Fruit fly (Drosophila melanogaster) whole organism, adult: ENCODE results near the gene Alg2.

ENCODE experiments used
- CG11617 ChIP-seq: fragments of 200-800 bp; sonication (Bioruptor generic); optimal IDR thresholded peaks from 2 replicates; lab custom pipeline; 2017; ENCODE audit warnings: mild to moderate bottlenecking, missing biosample characterization, missing genetic modification reagents, missing genetic modification characterization
- CG12768 ChIP-seq: fragments of 200-800 bp; sonication (Bioruptor generic); optimal IDR thresholded peaks from 2 replicates; lab custom pipeline; 2017; ENCODE audit warnings: missing biosample characterization, missing genetic modification characterization, mild to moderate bottlenecking, moderate library complexity, missing genetic modification reagents
- CG14711 ChIP-seq: fragments of 200-800 bp; sonication (Bioruptor generic); optimal IDR thresholded peaks from 2 replicates; lab custom pipeline; 2018; ENCODE audit warnings: missing biosample characterization, mild to moderate bottlenecking, missing genetic modification characterization, moderate library complexity
- CG1620 ChIP-seq: fragments of 200-800 bp; sonication (Bioruptor generic); optimal IDR thresholded peaks from 2 replicates; lab custom pipeline; 2016; ENCODE audit warnings: missing biosample characterization, missing genetic modification characterization
- CG33017 ChIP-seq: fragments of 200-800 bp; sonication (Bioruptor generic); optimal IDR thresholded peaks from 2 replicates; lab custom pipeline; 2018; ENCODE audit warnings: missing biosample characterization, mild to moderate bottlenecking, missing genetic modification characterization, moderate library complexity
- CG5204 ChIP-seq: fragments of 200-800 bp; sonication (Bioruptor generic); optimal IDR thresholded peaks from 2 replicates; lab custom pipeline; 2016; ENCODE audit warnings: missing biosample characterization, missing genetic modification characterization
- CG7045 ChIP-seq: fragments of 200-800 bp; sonication (Bioruptor generic); optimal IDR thresholded peaks from 2 replicates; lab custom pipeline; 2017; ENCODE audit warnings: missing biosample characterization, mild to moderate bottlenecking, missing genetic modification characterization
- CG7101 ChIP-seq: fragments of 200-800 bp; sonication (Bioruptor generic); optimal IDR thresholded peaks from 2 replicates; lab custom pipeline; 2018; ENCODE audit warnings: missing biosample characterization, mild to moderate bottlenecking, missing genetic modification characterization, moderate library complexity
- Clk ChIP-seq: fragments of 200-800 bp; sonication (Bioruptor generic); optimal IDR thresholded peaks from 2 replicates; lab custom pipeline; 2017; ENCODE audit warnings: missing biosample characterization, missing genetic modification characterization
- Crg-1 ChIP-seq: fragments of 200-800 bp; sonication (Bioruptor generic); optimal IDR thresholded peaks from 2 replicates; lab custom pipeline; 2016; ENCODE audit warnings: missing biosample characterization, missing genetic modification characterization
- Hr96 ChIP-seq: fragments of 200-800 bp; sonication (Bioruptor generic); optimal IDR thresholded peaks from 2 replicates; lab custom pipeline; 2016; ENCODE audit warnings: missing biosample characterization, missing genetic modification characterization
- Mnt ChIP-seq: fragments of 200-800 bp; sonication (Bioruptor generic); optimal IDR thresholded peaks from 2 replicates; lab custom pipeline; 2016; ENCODE audit warnings: missing biosample characterization, mild to moderate bottlenecking, missing genetic modification characterization
- bab1 ChIP-seq: fragments of 200-800 bp; sonication (Bioruptor generic); optimal IDR thresholded peaks from 3 replicates; lab custom pipeline; 2019; ENCODE audit warnings: missing biosample characterization, mild to moderate bottlenecking, missing genetic modification characterization, moderate library complexity
- cic ChIP-seq: fragments of 200-800 bp; sonication (Bioruptor generic); optimal IDR thresholded peaks from 2 replicates; lab custom pipeline; 2017; ENCODE audit warnings: missing biosample characterization, mild to moderate bottlenecking, missing genetic modification characterization, moderate library complexity
- cnc ChIP-seq, 2 experiments: fragments of >200 bp; optimal IDR thresholded peaks; 2 replicates each; lab custom pipeline; 2017
- kay ChIP-seq: fragments of 200-800 bp; sonication (Bioruptor generic); peaks from one replicate; lab custom pipeline; 2016; ENCODE audit warnings: missing biosample characterization, missing genetic modification characterization, borderline replicate concordance
- ovo ChIP-seq: fragments of 200-800 bp; sonication (Bioruptor generic); optimal IDR thresholded peaks from 2 replicates; lab custom pipeline; 2016; ENCODE audit warnings: missing biosample characterization, missing genetic modification characterization
- pad ChIP-seq: fragments of 200-800 bp; sonication (Bioruptor generic); optimal IDR thresholded peaks from 3 replicates; lab custom pipeline; 2017; ENCODE audit warnings: missing biosample characterization, missing genetic modification characterization, mild to moderate bottlenecking, moderate library complexity, missing genetic modification reagents
- tj ChIP-seq: fragments of 200-800 bp; sonication (Bioruptor generic); optimal IDR thresholded peaks from 3 replicates; lab custom pipeline; 2017; ENCODE audit warnings: missing biosample characterization, mild to moderate bottlenecking, missing genetic modification characterization, moderate library complexity
- toe ChIP-seq: fragments of 200-800 bp; sonication (Bioruptor generic); optimal IDR thresholded peaks from 2 replicates; lab custom pipeline; 2016; ENCODE audit warnings: missing biosample characterization, missing genetic modification characterization

Alg2 gene

DNA sequence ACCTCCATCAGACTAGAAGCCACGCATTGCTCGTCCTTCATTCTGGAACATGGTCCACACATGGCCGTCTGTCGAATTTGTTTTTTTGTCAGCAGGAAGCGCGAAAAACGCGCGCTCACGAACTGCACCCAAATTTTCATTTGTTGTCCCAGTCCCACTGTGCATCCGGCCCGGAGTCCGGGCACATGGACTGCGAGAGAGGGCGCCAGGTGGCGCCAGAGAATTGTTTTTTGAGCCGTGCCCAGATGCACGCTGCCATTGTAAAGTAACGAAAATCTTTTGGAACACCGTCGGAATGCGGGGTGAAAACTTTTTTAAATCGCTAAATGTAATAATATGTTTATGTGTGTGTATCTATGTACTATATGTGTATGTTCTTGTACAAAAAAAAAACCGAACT, 14.0 kb downstream of the Alg2 start:
- TF ChIP-seq CG7101 (tag; lab: Kevin White, UChicago) (no peak), toe (GFP tag; lab: Kevin White, UChicago) (no peak), CG5204 (GFP tag; lab: Kevin White, UChicago) (no peak), Mnt (no peak), pad (no peak), CG14711 (no peak), cnc (optimal IDR thresholded peaks at IDR 0.05; lab: Kevin White, UChicago) (no peak), CG11617 (GFP tag; lab: Kevin White, UChicago) (no peak), CG33017 (tag; lab: Kevin White, UChicago) (no peak), CG7045 (no peak)

DNA sequence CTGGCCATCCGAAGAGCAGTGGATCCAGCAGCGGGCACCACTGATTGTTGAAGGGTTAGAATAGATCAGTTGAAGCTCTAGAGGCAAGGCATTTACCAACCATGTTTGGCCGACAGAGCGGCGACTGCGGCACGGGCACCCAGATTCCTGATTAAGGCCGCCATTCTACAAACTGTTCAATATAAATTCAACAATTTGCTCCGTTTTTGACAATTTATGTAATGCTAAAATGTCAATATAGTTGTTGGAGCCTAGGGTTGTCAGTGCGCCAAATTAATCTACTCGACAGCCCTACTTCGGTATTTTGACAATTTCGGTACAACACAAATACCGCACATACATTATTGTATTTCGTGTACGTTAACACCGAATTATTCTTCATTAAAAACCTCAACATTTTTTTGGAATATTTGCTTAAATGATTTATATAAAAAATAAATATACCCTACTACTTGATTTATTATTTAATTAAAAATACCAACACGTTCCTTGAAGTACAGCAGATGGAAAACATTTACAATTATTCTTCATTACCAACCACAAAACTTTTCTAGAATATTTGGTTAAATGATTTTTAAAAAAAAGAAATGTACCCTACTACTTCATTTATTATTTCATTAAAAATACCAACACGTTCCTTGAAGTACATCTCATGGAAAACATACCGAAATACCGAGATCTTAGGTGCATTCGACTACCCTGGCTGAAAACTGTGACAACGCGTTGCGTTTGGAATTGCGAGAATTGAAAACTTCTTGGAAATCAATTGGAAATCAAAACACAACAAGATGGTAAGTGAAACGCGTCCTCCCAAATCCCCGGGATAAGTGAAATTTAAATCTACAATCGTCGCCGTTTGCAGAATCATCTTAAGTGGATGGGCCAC, 15.9 kb downstream of the Alg2 start, which contains the start of the genes ND-30 and CG15812:
Gene ND-30 (minus strand): TSS at position 270 of the 886 bp plus-strand sequence.
Gene CG15812 (plus strand): TSS at position 683 of the 886 bp plus-strand sequence.
- TF ChIP-seq CG11617 (GFP tag; lab: Kevin White, UChicago) = peak; percentile 53
- no peak for TF ChIP-seq Mnt
- TF ChIP-seq tj (GFP tag; lab: Kevin White, UChicago) = peak; percentile 15
- peak; percentile 31 for TF ChIP-seq Crg-1 (GFP tag; lab: Kevin White, UChicago)
- TF ChIP-seq cic (GFP tag; lab: Kevin White, UChicago) = no peak
- peak; percentile 29 for TF ChIP-seq CG1620 (GFP tag; lab: Kevin White, UChicago)
- no peak for TF ChIP-seq pad
- TF ChIP-seq CG14711 = peak; percentile 94
- TF ChIP-seq Hr96 (GFP tag; lab: Kevin White, UChicago) = no peak
- TF ChIP-seq cnc (optimal IDR thresholded peaks at IDR 0.05; lab: Kevin White, UChicago) = no peak
- TF ChIP-seq CG7101 (tag; lab: Kevin White, UChicago) = peak; percentile 34
- TF ChIP-seq CG33017 (tag; lab: Kevin White, UChicago) = no peak
- no peak for TF ChIP-seq CG5204 (GFP tag; lab: Kevin White, UChicago)

DNA sequence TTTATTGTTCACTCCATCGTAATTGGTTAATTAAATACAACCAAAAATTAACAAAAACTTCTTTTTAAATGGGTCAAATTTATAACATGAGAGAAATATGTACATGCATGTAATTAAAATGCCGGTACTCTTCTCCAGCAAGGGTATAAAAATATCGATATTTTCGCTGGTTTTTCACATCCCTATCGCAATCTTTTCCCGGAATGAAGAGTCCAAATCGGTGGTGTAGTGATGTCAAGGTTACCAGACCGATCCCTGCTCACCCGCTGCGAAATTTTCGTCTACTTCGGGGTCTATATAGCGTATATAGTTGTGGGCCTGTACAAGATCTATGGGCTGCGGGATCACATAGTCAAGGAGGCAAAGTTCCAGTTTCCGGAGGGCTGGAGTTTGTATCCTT, 18.4 kb downstream of the Alg2 start, which contains the start of gene rasp:
Gene rasp (plus strand): TSS at position 213 of the 400 bp plus-strand sequence.
- no peak for TF ChIP-seq CG33017 (tag; lab: Kevin White, UChicago)
- no peak for TF ChIP-seq pad
- TF ChIP-seq Mnt = no peak
- TF ChIP-seq CG7101 (tag; lab: Kevin White, UChicago) = no peak
- no peak for TF ChIP-seq cnc (optimal IDR thresholded peaks at IDR 0.05; lab: Kevin White, UChicago)

DNA sequence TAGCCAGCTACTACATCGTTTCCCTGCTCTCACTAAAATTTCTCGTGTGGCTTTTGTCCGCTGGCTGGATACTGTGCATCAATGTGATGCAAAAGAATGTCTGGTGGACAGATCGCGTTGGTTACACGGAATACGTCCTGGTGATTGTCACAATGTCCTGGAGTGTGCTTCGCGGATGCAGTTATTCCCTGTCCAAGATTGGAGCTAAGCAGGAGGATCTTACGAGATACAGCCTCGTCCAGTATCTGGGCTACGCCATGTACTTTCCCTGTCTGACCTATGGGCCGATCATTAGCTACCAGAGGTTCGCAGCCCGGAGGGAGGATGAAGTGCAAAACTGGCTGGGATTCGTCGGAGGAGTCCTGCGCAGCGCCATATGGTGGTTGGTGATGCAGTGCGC, 19.0 kb downstream of the Alg2 start:
- TF ChIP-seq CG11617 (GFP tag; lab: Kevin White, UChicago) (no peak), CG7045 (no peak), tj (GFP tag; lab: Kevin White, UChicago) (no peak), Hr96 (GFP tag; lab: Kevin White, UChicago) (no peak), CG7101 (tag; lab: Kevin White, UChicago) (no peak), Clk (no peak), CG33017 (tag; lab: Kevin White, UChicago) (no peak), CG14711 (no peak), Crg-1 (GFP tag; lab: Kevin White, UChicago) (no peak), kay (GFP tag; lab: Kevin White, UChicago) (no peak), CG12768 (no peak), toe (GFP tag; lab: Kevin White, UChicago) (no peak), Mnt (no peak), CG5204 (GFP tag; lab: Kevin White, UChicago) (no peak), cnc (optimal IDR thresholded peaks at IDR 0.05; lab: Kevin White, UChicago) (no peak)

DNA sequence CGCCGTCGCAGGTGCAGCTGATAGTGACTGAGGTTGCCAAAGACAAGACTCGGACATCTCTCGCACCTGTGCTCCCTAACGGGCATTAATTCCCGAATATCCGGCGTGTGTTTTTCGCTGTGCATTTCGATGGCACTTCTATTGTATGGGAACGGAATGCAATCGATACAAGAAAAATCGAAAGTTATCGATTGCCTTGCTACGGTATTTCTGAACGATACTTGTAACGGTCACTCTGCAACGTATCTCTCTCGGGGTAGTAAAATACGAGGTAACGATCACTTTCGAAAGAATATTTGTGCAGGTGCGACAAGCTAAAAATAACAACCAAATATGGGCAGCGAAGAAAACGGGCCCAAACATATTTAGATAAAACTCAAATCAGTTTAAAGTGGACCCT, 21.3 kb downstream of the Alg2 start, which contains the start of gene CG32280:
Gene CG32280 (plus strand): TSS at position 231 of the 400 bp plus-strand sequence.
- peak; percentile 39 for TF ChIP-seq ovo (GFP tag; lab: Kevin White, UChicago)
- peak; percentile 30 for TF ChIP-seq Mnt
- peak; percentile 57 for TF ChIP-seq Crg-1 (GFP tag; lab: Kevin White, UChicago)
- peak; percentile 17 for TF ChIP-seq cic (GFP tag; lab: Kevin White, UChicago)
- peak; percentile 60 for TF ChIP-seq bab1 (GFP tag; lab: Kevin White, UChicago)
- peak; percentile 19 for TF ChIP-seq CG11617 (GFP tag; lab: Kevin White, UChicago)
- TF ChIP-seq CG7101 (tag; lab: Kevin White, UChicago) = peak; percentile 10
- TF ChIP-seq pad = no peak
- TF ChIP-seq cnc (optimal IDR thresholded peaks at IDR 0.05; lab: Kevin White, UChicago) = no peak

DNA sequence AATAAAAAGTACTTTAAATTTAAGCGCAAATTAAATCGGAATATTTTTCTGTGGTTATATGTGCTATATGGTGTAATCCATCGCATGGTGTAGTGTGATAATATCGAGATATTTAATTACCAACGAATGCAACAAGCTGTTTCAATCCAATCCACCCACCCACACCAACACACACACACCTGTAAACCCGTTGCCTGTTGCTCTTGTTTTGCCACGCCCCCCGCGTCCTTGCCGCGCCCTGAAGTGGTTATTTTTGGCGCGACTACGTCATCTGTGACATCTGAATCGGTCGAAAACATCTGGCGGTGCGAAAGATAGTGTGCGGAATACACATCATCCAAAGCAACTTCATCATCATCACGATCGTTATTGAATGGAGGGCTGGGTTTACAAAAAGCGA, 21.8 kb downstream of the Alg2 start:
- TF ChIP-seq pad (no peak), Clk (no peak), CG33017 (tag; lab: Kevin White, UChicago) (no peak), CG11617 (GFP tag; lab: Kevin White, UChicago) (peak; percentile 1)
